Worm (Caenorhabditis elegans) whole organism, midembryonic: Measurements from ENCODE around the gene F53H1.4.

Experiments
- cog-1 ChIP-seq: sonication (generic microtip); optimal IDR thresholded peaks from 2 replicates; lab custom pipeline; 2016; ENCODE audit warnings: missing genetic modification characterization, missing compliant biosample characterization
- ref-1 ChIP-seq: fragments of 200-800 bp; sonication (Bioruptor generic); conservative IDR thresholded peaks from 2 replicates; pipeline ENCODE4 v1.3.6; 2022; ENCODE audit warnings: missing genetic modification reagents, missing genetic modification characterization, missing compliant biosample characterization
- ztf-23 ChIP-seq: fragments of 200-800 bp; sonication (Bioruptor generic); IDR thresholded peaks from 2 replicates; pipeline ENCODE4 v1.3.6; 2022; ENCODE audit warnings: missing genetic modification reagents, missing genetic modification characterization, missing compliant biosample characterization

DNA sequence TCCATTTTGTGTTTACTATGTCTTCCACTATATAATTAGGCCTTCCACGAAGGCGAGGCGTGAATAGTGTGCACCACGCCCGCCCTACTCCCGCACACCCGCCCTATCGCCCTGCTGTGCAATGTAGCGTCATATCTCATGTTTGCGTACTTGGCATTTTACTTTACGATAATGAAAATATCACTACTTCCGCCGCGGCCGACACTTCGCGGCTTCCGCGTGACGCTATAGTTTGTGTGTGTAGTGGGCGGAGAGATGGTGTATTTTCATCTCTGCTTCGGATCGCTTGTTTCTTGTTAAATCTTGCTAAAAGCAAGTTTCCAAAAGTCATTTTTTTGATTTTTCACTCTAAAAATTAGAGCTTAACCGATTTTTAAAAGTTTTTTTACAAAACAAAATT lies 49.5 kb upstream of the F53H1.4 start:
- TF ChIP-seq cog-1 (tag; lab: Kevin White, UChicago) (no peak), ref-1 (GFP tag; lab: Robert Waterston, UW) (no peak), ztf-23 (GFP tag; lab: Robert Waterston, UW) (no peak)
